Worm (Caenorhabditis elegans) whole organism, young adult: ENCODE measurements around the gene stdh-1.

Experiments used
- B0035.1 ChIP-seq: sonication (generic microtip); optimal IDR thresholded peaks from 2 replicates; lab custom pipeline; 2016; ENCODE audit warnings: missing genetic modification characterization, mild to moderate bottlenecking, missing compliant biosample characterization, missing genotype, missing genetic modification reagents
- B0336.3 ChIP-seq: fragments of 200-800 bp; sonication (Bioruptor generic); IDR thresholded peaks from 2 replicates; pipeline ENCODE4 v1.3.6; 2022; ENCODE audit warnings: missing genetic modification characterization, missing compliant biosample characterization
- F37B4.10 ChIP-seq: fragments of 200-800 bp; sonication (Bioruptor generic); IDR thresholded peaks from 2 replicates; pipeline ENCODE4 v1.3.6; 2022; ENCODE audit warnings: missing genetic modification characterization, missing compliant biosample characterization
- F39B2.1 ChIP-seq: fragments of 200-800 bp; sonication (Bioruptor generic); IDR thresholded peaks from 2 replicates; pipeline ENCODE4 v1.3.6; 2022; ENCODE audit warnings: missing genetic modification reagents, missing genetic modification characterization, missing compliant biosample characterization
- F52B5.7 ChIP-seq: sonication (generic microtip); optimal IDR thresholded peaks from 2 replicates; lab custom pipeline; 2016; ENCODE audit warnings: mild to moderate bottlenecking, missing genetic modification characterization, missing compliant biosample characterization
- F57A8.1 ChIP-seq: fragments of 200-800 bp; sonication (Bioruptor generic); optimal IDR thresholded peaks from 2 replicates; lab custom pipeline; 2018; ENCODE audit warnings: mild to moderate bottlenecking, missing genetic modification characterization, moderate library complexity, missing compliant biosample characterization
- F57C9.4 ChIP-seq: sonication (generic microtip); optimal IDR thresholded peaks from 2 replicates; lab custom pipeline; 2017; ENCODE audit warnings: mild to moderate bottlenecking, missing genetic modification characterization, missing compliant biosample characterization
- T07F8.4 ChIP-seq: sonication (generic microtip); optimal IDR thresholded peaks from 2 replicates; lab custom pipeline; 2016; ENCODE audit warnings: mild to moderate bottlenecking, missing genetic modification characterization, moderate library complexity, missing compliant biosample characterization
- T26A5.8 ChIP-seq: sonication (generic microtip); optimal IDR thresholded peaks from 2 replicates; lab custom pipeline; 2016; ENCODE audit warnings: missing genetic modification characterization, missing compliant biosample characterization
- Y53G8AR.9 ChIP-seq: fragments of 200-800 bp; sonication (Bioruptor generic); conservative IDR thresholded peaks from 2 replicates; pipeline ENCODE4 v1.3.6; 2022; ENCODE audit warnings: missing genetic modification reagents, missing genetic modification characterization, missing compliant biosample characterization
- Y95B8A.8 ChIP-seq: fragments of 200-800 bp; sonication (Bioruptor generic); IDR thresholded peaks from 2 replicates; pipeline ENCODE4 v1.3.6; 2022; ENCODE audit warnings: missing genetic modification reagents, missing genetic modification characterization, missing compliant biosample characterization
- athp-1 ChIP-seq: sonication (generic microtip); optimal IDR thresholded peaks from 2 replicates; lab custom pipeline; 2017; ENCODE audit warnings: mild to moderate bottlenecking, missing genetic modification characterization, missing compliant biosample characterization
- bed-1 ChIP-seq: fragments of 200-800 bp; sonication (Bioruptor generic); IDR thresholded peaks from 2 replicates; pipeline ENCODE4 v1.3.6; 2022; ENCODE audit warnings: missing genetic modification reagents, missing genetic modification characterization, missing compliant biosample characterization
- cebp-2 ChIP-seq: fragments of 200-800 bp; sonication (Bioruptor generic); IDR thresholded peaks from 2 replicates; pipeline ENCODE4 v1.3.6; 2022; ENCODE audit warnings: missing genetic modification characterization, missing compliant biosample characterization
- ceh-100 ChIP-seq: fragments of 200-800 bp; sonication (Bioruptor generic); IDR thresholded peaks from 2 replicates; pipeline ENCODE4 v1.3.6; 2022; ENCODE audit warnings: missing genetic modification reagents, missing genetic modification characterization, missing compliant biosample characterization
- ceh-27 ChIP-seq: fragments of 200-800 bp; sonication (Bioruptor generic); optimal IDR thresholded peaks from 2 replicates; lab custom pipeline; 2018; ENCODE audit warnings: mild to moderate bottlenecking, missing genetic modification characterization, moderate library complexity, missing compliant biosample characterization
- dpff-1 ChIP-seq: sonication (generic microtip); optimal IDR thresholded peaks from 2 replicates; lab custom pipeline; 2017; ENCODE audit warnings: mild to moderate bottlenecking, missing genetic modification characterization, missing compliant biosample characterization
- egl-44 ChIP-seq: fragments of 200-800 bp; sonication (Bioruptor generic); IDR thresholded peaks from 2 replicates; pipeline ENCODE4 v1.3.6; 2022; ENCODE audit warnings: missing genetic modification reagents, missing genetic modification characterization, missing compliant biosample characterization
- egrh-3 ChIP-seq: fragments of 200-800 bp; sonication (Bioruptor generic); IDR thresholded peaks from 2 replicates; pipeline ENCODE4 v1.3.6; 2022; ENCODE audit warnings: missing genetic modification reagents, missing genetic modification characterization, missing compliant biosample characterization
- ekl-4 ChIP-seq: fragments of 200-800 bp; sonication (Bioruptor generic); IDR thresholded peaks from 2 replicates; pipeline ENCODE4 v1.3.6; 2022; ENCODE audit warnings: missing genetic modification reagents, missing genetic modification characterization, missing compliant biosample characterization
- fkh-3 ChIP-seq: sonication (generic microtip); optimal IDR thresholded peaks from 2 replicates; lab custom pipeline; 2016; ENCODE audit warnings: mild to moderate bottlenecking, missing genetic modification characterization, missing compliant biosample characterization
- hlh-12 ChIP-seq: sonication (generic microtip); optimal IDR thresholded peaks from 2 replicates; lab custom pipeline; 2016; ENCODE audit warnings: missing genetic modification characterization, missing compliant biosample characterization
- hlh-26 ChIP-seq: fragments of 200-800 bp; sonication (Bioruptor generic); conservative IDR thresholded peaks from 2 replicates; pipeline ENCODE4 v1.3.6; 2022; ENCODE audit warnings: missing genetic modification reagents, missing genetic modification characterization, missing compliant biosample characterization
- hmg-1.2 ChIP-seq: fragments of 200-800 bp; sonication (Bioruptor generic); IDR thresholded peaks from 2 replicates; pipeline ENCODE4 v1.3.6; 2022; ENCODE audit warnings: missing genetic modification reagents, missing genetic modification characterization, missing compliant biosample characterization
- hmg-20 ChIP-seq: fragments of 200-800 bp; sonication (Bioruptor generic); IDR thresholded peaks from 2 replicates; pipeline ENCODE4 v1.3.6; 2022; ENCODE audit warnings: missing genetic modification reagents, missing genetic modification characterization, missing compliant biosample characterization
- hsf-1 ChIP-seq: fragments of 200-800 bp; sonication (Bioruptor generic); IDR thresholded peaks from 2 replicates; pipeline ENCODE4 v1.3.6; 2022; ENCODE audit warnings: missing genetic modification reagents, missing genetic modification characterization, missing compliant biosample characterization
- lin-26 ChIP-seq: fragments of 200-800 bp; sonication (Bioruptor generic); IDR thresholded peaks from 2 replicates; pipeline ENCODE4 v1.3.6; 2022; ENCODE audit warnings: missing genetic modification reagents, missing genetic modification characterization, missing compliant biosample characterization
- lin-35 ChIP-seq, 3 experiments: fragments of 150-350 bp in 2 of 3; sonication (generic microtip) in 1 of 3; optimal IDR thresholded peaks; 2 replicates each; lab custom pipeline; 2014 to 2018; ENCODE audit warnings: missing biosample characterization in 3 of 3, missing genetic modification characterization in 3 of 3, missing genetic modification reagents in 3 of 3
- lir-1 ChIP-seq: fragments of 200-800 bp; sonication (Bioruptor generic); conservative IDR thresholded peaks from 2 replicates; pipeline ENCODE4 v1.3.6; 2022; ENCODE audit warnings: missing genetic modification reagents, missing genetic modification characterization, missing compliant biosample characterization
- madf-3 ChIP-seq: fragments of 200-800 bp; sonication (Bioruptor generic); IDR thresholded peaks from 2 replicates; pipeline ENCODE4 v1.3.6; 2022; ENCODE audit warnings: missing genetic modification reagents, missing genetic modification characterization, missing compliant biosample characterization
- mcd-1 ChIP-seq: fragments of 200-800 bp; sonication (Bioruptor generic); IDR thresholded peaks from 2 replicates; pipeline ENCODE4 v1.3.6; 2022; ENCODE audit warnings: missing genetic modification reagents, missing genetic modification characterization, missing compliant biosample characterization
- mel-28 ChIP-seq: sonication (generic microtip); optimal IDR thresholded peaks from 2 replicates; lab custom pipeline; 2016; ENCODE audit warnings: borderline replicate concordance, mild to moderate bottlenecking, missing genetic modification characterization, missing compliant biosample characterization
- mes-4 ChIP-seq: sonication (generic microtip); optimal IDR thresholded peaks from 2 replicates; lab custom pipeline; 2016; ENCODE audit warnings: missing genotype, missing genetic modification characterization, missing compliant biosample characterization
- nhr-80 ChIP-seq: sonication (generic microtip); optimal IDR thresholded peaks from 2 replicates; lab custom pipeline; 2016; ENCODE audit warnings: missing genetic modification characterization, missing compliant biosample characterization
- pbrm-1 ChIP-seq: fragments of 200-800 bp; sonication (Bioruptor generic); IDR thresholded peaks from 2 replicates; pipeline ENCODE4 v1.3.6; 2022; ENCODE audit warnings: missing genetic modification reagents, missing genetic modification characterization, missing compliant biosample characterization
- repo-1 ChIP-seq: sonication (generic microtip); optimal IDR thresholded peaks from 2 replicates; lab custom pipeline; 2017; ENCODE audit warnings: mild to moderate bottlenecking, missing genetic modification characterization, missing compliant biosample characterization
- sdz-38 ChIP-seq: sonication (generic microtip); optimal IDR thresholded peaks from 2 replicates; lab custom pipeline; 2016; ENCODE audit warnings: missing genotype, missing genetic modification characterization, missing compliant biosample characterization
- snpc-1.3 ChIP-seq: sonication (generic microtip); optimal IDR thresholded peaks from 2 replicates; lab custom pipeline; 2017; ENCODE audit warnings: missing genetic modification characterization, mild to moderate bottlenecking, missing compliant biosample characterization, antibody characterized with exemption, moderate library complexity, missing genotype, missing genetic modification reagents; ENCODE audit not compliant: insufficient read depth
- snpc-3.4 ChIP-seq: sonication (generic microtip); optimal IDR thresholded peaks from 2 replicates; lab custom pipeline; 2017; ENCODE audit warnings: missing genetic modification characterization, mild to moderate bottlenecking, missing compliant biosample characterization, antibody characterized with exemption, moderate library complexity, missing genotype, missing genetic modification reagents
- tbp1 ChIP-seq: fragments of 200-800 bp; sonication (Bioruptor generic); optimal IDR thresholded peaks from 2 replicates; lab custom pipeline; 2018; ENCODE audit warnings: mild to moderate bottlenecking, missing genetic modification characterization, missing compliant biosample characterization
- tbx-9 ChIP-seq: sonication (generic microtip); optimal IDR thresholded peaks from 2 replicates; lab custom pipeline; 2016; ENCODE audit warnings: borderline replicate concordance, missing genetic modification characterization, inconsistent platforms, missing compliant biosample characterization
- tlf-1 ChIP-seq: fragments of 200-800 bp; sonication (Bioruptor generic); optimal IDR thresholded peaks from 2 replicates; lab custom pipeline; 2018; ENCODE audit warnings: mild to moderate bottlenecking, missing genetic modification characterization, missing compliant biosample characterization
- unc-130 ChIP-seq: sonication (generic microtip); optimal IDR thresholded peaks from 2 replicates; lab custom pipeline; 2016; ENCODE audit warnings: missing genetic modification reagents, missing genetic modification characterization, missing compliant biosample characterization
- zim-3 ChIP-seq: sonication (generic microtip); optimal IDR thresholded peaks from 2 replicates; lab custom pipeline; 2017; ENCODE audit warnings: mild to moderate bottlenecking, missing genetic modification characterization, moderate library complexity, missing compliant biosample characterization
- ztf-18 ChIP-seq: sonication (generic microtip); optimal IDR thresholded peaks from 2 replicates; lab custom pipeline; 2016; ENCODE audit warnings: missing genotype, mild to moderate bottlenecking, missing genetic modification characterization, missing compliant biosample characterization
- ztf-28 ChIP-seq: fragments of 200-800 bp; sonication (Bioruptor generic); IDR thresholded peaks from 2 replicates; pipeline ENCODE4 v1.3.6; 2022; ENCODE audit warnings: missing genetic modification reagents, missing genetic modification characterization, missing compliant biosample characterization

Gene stdh-1

DNA sequence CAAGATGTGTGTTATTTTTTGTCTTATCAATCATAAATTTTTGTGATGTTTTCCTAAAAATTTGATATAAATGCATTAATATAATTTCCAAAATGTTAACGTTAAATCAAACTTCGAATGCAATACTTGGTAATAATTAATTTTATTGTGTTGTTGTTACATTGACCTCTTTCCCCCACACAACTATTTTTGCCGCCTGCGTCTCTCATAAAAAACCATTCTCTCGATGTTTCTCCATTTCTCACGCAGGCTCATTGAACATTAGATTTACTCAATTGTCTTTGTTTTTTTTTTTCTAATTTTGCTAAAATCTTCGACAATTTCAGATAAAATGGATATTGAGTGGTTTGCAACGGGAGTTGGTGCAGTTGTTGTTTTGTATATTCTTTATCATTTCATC, at the start of gene stdh-1:
stdh-1 (plus strand) TSS at position 327 of the 400 bp plus-strand sequence.
- TF ChIP-seq hmg-1.2 (GFP tag; lab: Robert Waterston, UW) (peak; percentile 62; the same call in 1 of the 2 replicates), pbrm-1 (GFP tag; lab: Robert Waterston, UW) (no peak), ceh-27 (GFP tag; lab: Kevin White, UChicago) (no peak), repo-1 (tag; lab: Kevin White, UChicago) (no peak), mel-28 (no peak), tbp1 (GFP tag; lab: Kevin White, UChicago) (no peak), nhr-80 (tag; lab: Kevin White, UChicago) (peak; percentile 6), egrh-3 (GFP tag; lab: Robert Waterston, UW) (no peak)
- TF ChIP-seq, all 124 proteins: peak for 2

DNA sequence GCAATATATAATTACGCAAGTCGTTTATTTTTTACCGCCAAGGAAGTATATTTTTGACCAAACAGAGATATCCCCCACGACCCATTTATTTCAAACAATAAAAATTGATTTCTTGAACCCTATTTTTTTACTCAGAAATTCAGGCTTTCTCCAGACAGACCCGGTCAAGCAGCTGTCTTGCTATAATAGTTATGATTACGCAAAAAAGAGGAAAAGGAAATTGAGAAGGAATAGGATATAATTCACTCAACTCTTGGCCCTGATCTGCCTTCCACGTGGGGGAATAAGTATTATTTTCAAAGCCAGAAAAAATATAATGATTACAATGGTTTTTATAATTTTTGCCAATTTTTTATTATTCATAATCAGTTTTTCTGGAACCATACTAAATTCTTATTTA, 49.2 kb upstream of the stdh-1 start, which contains the start of gene srx-136:
srx-136 (plus strand) TSS at position 301 of the 400 bp plus-strand sequence.
- TF ChIP-seq tlf-1 (GFP tag; lab: Kevin White, UChicago) (no peak), mcd-1 (no peak), ztf-28 (no peak), snpc-3.4 (tag; lab: Kevin White, UChicago) (no peak), Y95B8A.8 (no peak), tbx-9 (no peak), nhr-80 (tag; lab: Kevin White, UChicago) (no peak), sdz-38 (tag; lab: Kevin White, UChicago) (no peak), unc-130 (GFP tag; lab: Kevin White, UChicago) (no peak), F37B4.10 (no peak)

DNA sequence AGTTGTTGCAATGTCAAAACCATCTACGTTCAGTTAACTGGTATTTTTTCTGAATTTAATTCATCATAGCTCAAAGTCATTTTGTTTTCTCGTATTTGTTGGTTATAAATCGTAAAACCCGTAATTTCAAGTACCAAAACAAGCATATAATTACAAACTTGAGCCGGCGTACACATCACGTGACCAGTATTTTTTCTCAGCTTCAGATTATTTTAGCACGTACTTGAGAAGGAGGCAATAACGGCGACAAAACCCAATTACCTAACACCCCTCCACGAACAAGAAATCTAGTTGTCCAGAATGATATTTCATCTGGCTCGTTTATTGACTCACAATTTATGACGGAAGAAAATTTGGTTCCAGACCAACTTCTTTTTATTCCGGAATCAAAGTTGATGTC, 47.4 kb upstream of the stdh-1 start, which contains the start of gene srx-135:
srx-135 (plus strand) TSS at position 301 of the 400 bp plus-strand sequence.
- TF ChIP-seq cebp-2, result no peak
- TF ChIP-seq F57C9.4, result no peak
- no peak for TF ChIP-seq fkh-3
- TF ChIP-seq dpff-1 (tag; lab: Kevin White, UChicago), result no peak
- no peak for TF ChIP-seq zim-3
- TF ChIP-seq bed-1 (GFP tag; lab: Robert Waterston, UW), result no peak
- no peak for TF ChIP-seq hsf-1 (GFP tag; lab: Robert Waterston, UW)
- no peak for TF ChIP-seq lin-35 (GFP tag; optimal IDR thresholded peaks at IDR 0.05; lab: Kevin White, UChicago)
- TF ChIP-seq B0336.3 (GFP tag; lab: Robert Waterston, UW), result no peak
- TF ChIP-seq F57A8.1 (GFP tag; lab: Kevin White, UChicago), result no peak
- TF ChIP-seq ekl-4 (GFP tag; lab: Robert Waterston, UW), result no peak
- TF ChIP-seq T26A5.8 (tag; lab: Kevin White, UChicago), result no peak
- TF ChIP-seq Y53G8AR.9 (GFP tag; lab: Robert Waterston, UW), result no peak
- TF ChIP-seq B0035.1 (tag; lab: Kevin White, UChicago), result no peak
- no peak for TF ChIP-seq ceh-100 (GFP tag; lab: Robert Waterston, UW)

ce11 chrV:13862505-13862904, 43.8 kb upstream of the stdh-1 start, which contains the start of gene srx-137:
srx-137 (plus strand) TSS chrV:13862805.
- no peak for TF ChIP-seq ztf-18 (tag; lab: Kevin White, UChicago)
- TF ChIP-seq hmg-20 (GFP tag; lab: Robert Waterston, UW), result no peak
- TF ChIP-seq madf-3 (GFP tag; lab: Robert Waterston, UW), result no peak
- no peak for TF ChIP-seq egl-44 (GFP tag; lab: Robert Waterston, UW)
- no peak for TF ChIP-seq mes-4 (tag; lab: Kevin White, UChicago)
- TF ChIP-seq F39B2.1 (GFP tag; lab: Robert Waterston, UW), result no peak
- no peak for TF ChIP-seq T07F8.4
- no peak for TF ChIP-seq lir-1
- TF ChIP-seq repo-1 (tag; lab: Kevin White, UChicago), result no peak
- TF ChIP-seq hlh-12, result no peak
- no peak for TF ChIP-seq athp-1
- TF ChIP-seq dpff-1 (tag; lab: Kevin White, UChicago), result no peak
- TF ChIP-seq lin-26, result no peak
- no peak for TF ChIP-seq tbp1 (GFP tag; lab: Kevin White, UChicago)
- no peak for TF ChIP-seq F52B5.7 (tag; lab: Kevin White, UChicago)
- no peak for TF ChIP-seq hlh-26 (GFP tag; lab: Robert Waterston, UW)
- no peak for TF ChIP-seq ceh-100 (GFP tag; lab: Robert Waterston, UW)
- no peak for TF ChIP-seq snpc-1.3 (tag; lab: Kevin White, UChicago)
